Fruit fly (Drosophila melanogaster) whole organism, embryonic: Measurements from ENCODE around the gene Dsp1.

Source experiments
- Ada2b ChIP-seq: fragments of 200-800 bp; sonication (Bioruptor generic); IDR thresholded peaks from 2 replicates; pipeline ENCODE4 v1.3.6; 2022; ENCODE audit warnings: missing biosample characterization, missing genetic modification characterization
- Asciz ChIP-seq: fragments of 200-800 bp; sonication (Bioruptor generic); optimal IDR thresholded peaks from 2 replicates; lab custom pipeline; 2017; ENCODE audit warnings: missing biosample characterization, mild to moderate bottlenecking, missing genetic modification characterization, missing genetic modification reagents
- BEAF-32 ChIP-seq: fragments of 200-800 bp; sonication (Bioruptor generic); optimal IDR thresholded peaks from 3 replicates; lab custom pipeline; 2017; ENCODE audit warnings: missing biosample characterization, missing genetic modification characterization, mild to moderate bottlenecking, moderate library complexity, missing genetic modification reagents
- Blimp-1 ChIP-seq: fragments of 200-800 bp; sonication (Bioruptor generic); optimal IDR thresholded peaks from 3 replicates; lab custom pipeline; 2018; ENCODE audit warnings: missing biosample characterization, missing genetic modification characterization, mild to moderate bottlenecking, moderate library complexity, missing genetic modification reagents
- CG10267 ChIP-seq: fragments of 200-800 bp; sonication (Bioruptor generic); optimal IDR thresholded peaks from 2 replicates; lab custom pipeline; 2018; ENCODE audit warnings: missing biosample characterization, mild to moderate bottlenecking, missing genetic modification characterization, moderate library complexity
- CG12391 ChIP-seq: fragments of 200-800 bp; sonication (Bioruptor generic); optimal IDR thresholded peaks from 3 replicates; lab custom pipeline; 2018; ENCODE audit warnings: missing biosample characterization, mild to moderate bottlenecking, missing genetic modification characterization, moderate library complexity
- CG12744 ChIP-seq: fragments of 200-800 bp; sonication (Bioruptor generic); optimal IDR thresholded peaks from 2 replicates; lab custom pipeline; 2016; ENCODE audit warnings: missing biosample characterization, missing genetic modification characterization
- CG12769 ChIP-seq: fragments of 200-800 bp; sonication (Bioruptor generic); optimal IDR thresholded peaks from 2 replicates; lab custom pipeline; 2019; ENCODE audit warnings: missing biosample characterization, mild to moderate bottlenecking, missing genetic modification characterization, moderate library complexity
- CG13775 ChIP-seq: fragments of 200-800 bp; sonication (Bioruptor generic); optimal IDR thresholded peaks from 3 replicates; lab custom pipeline; 2017; ENCODE audit warnings: missing biosample characterization, mild to moderate bottlenecking, missing genetic modification characterization
- CG15269 ChIP-seq: fragments of 200-800 bp; sonication (Bioruptor generic); optimal IDR thresholded peaks from 2 replicates; lab custom pipeline; 2018; ENCODE audit warnings: missing biosample characterization, mild to moderate bottlenecking, missing genetic modification characterization, moderate library complexity
- CG1602 ChIP-seq: fragments of 200-800 bp; sonication (Bioruptor generic); optimal IDR thresholded peaks from 3 replicates; lab custom pipeline; 2016; ENCODE audit warnings: missing biosample characterization, missing genetic modification characterization
- CG17328 ChIP-seq: fragments of 200-800 bp; sonication (Bioruptor generic); IDR thresholded peaks from 2 replicates; pipeline ENCODE4 v1.3.6; 2022; ENCODE audit warnings: missing biosample characterization, missing genetic modification characterization
- CG18599 ChIP-seq: fragments of 200-800 bp; sonication (Bioruptor generic); optimal IDR thresholded peaks from 3 replicates; lab custom pipeline; 2017; ENCODE audit warnings: missing biosample characterization, missing genetic modification characterization, mild to moderate bottlenecking, moderate library complexity, missing genetic modification reagents
- CG31224 ChIP-seq: fragments of 200-800 bp; sonication (Bioruptor generic); IDR thresholded peaks from 2 replicates; pipeline ENCODE4 v1.3.6; 2022; ENCODE audit warnings: missing biosample characterization, missing genetic modification characterization
- CG3163 ChIP-seq: fragments of 200-800 bp; sonication (Bioruptor generic); optimal IDR thresholded peaks from 3 replicates; lab custom pipeline; 2016; ENCODE audit warnings: missing biosample characterization, missing genetic modification characterization
- CG4282 ChIP-seq: fragments of 200-800 bp; sonication (Bioruptor generic); optimal IDR thresholded peaks from 2 replicates; lab custom pipeline; 2016; ENCODE audit warnings: missing biosample characterization, missing genetic modification characterization
- CG4360 ChIP-seq: fragments of 200-800 bp; sonication (Bioruptor generic); IDR thresholded peaks from 2 replicates; pipeline ENCODE4 v1.3.6; 2022; ENCODE audit warnings: missing biosample characterization, missing genetic modification characterization
- CG4854 ChIP-seq: fragments of 200-800 bp; sonication (Bioruptor generic); optimal IDR thresholded peaks from 2 replicates; lab custom pipeline; 2016; ENCODE audit warnings: missing biosample characterization, missing genetic modification characterization, inconsistent platforms
- CG6654 ChIP-seq: fragments of 200-800 bp; sonication (Bioruptor generic); optimal IDR thresholded peaks from 2 replicates; lab custom pipeline; 2017; ENCODE audit warnings: missing biosample characterization, mild to moderate bottlenecking, missing genetic modification characterization
- CG8359 ChIP-seq: fragments of 200-800 bp; sonication (Bioruptor generic); optimal IDR thresholded peaks from 2 replicates; lab custom pipeline; 2017; ENCODE audit warnings: missing biosample characterization, mild to moderate bottlenecking, missing genetic modification characterization, borderline replicate concordance
- CTCF ChIP-seq: fragments of 200-800 bp; sonication (Bioruptor generic); optimal IDR thresholded peaks from 2 replicates; lab custom pipeline; 2017; ENCODE audit warnings: missing biosample characterization, mild to moderate bottlenecking, missing genetic modification characterization, moderate library complexity
- Camta ChIP-seq: fragments of 200-800 bp; sonication (Bioruptor generic); optimal IDR thresholded peaks from 2 replicates; lab custom pipeline; 2016; ENCODE audit warnings: missing biosample characterization, missing genetic modification characterization
- Doc2 ChIP-seq: fragments of 200-800 bp; sonication (Bioruptor generic); IDR thresholded peaks from 2 replicates; pipeline ENCODE4 v1.3.6; 2022; ENCODE audit warnings: missing biosample characterization, missing genetic modification characterization
- E2f2 ChIP-seq: fragments of 200-800 bp; sonication (Bioruptor generic); IDR thresholded peaks from 2 replicates; pipeline ENCODE4 v1.3.6; 2022; ENCODE audit warnings: missing biosample characterization, missing genetic modification characterization
- Lim3 ChIP-seq: fragments of 200-800 bp; sonication (Bioruptor generic); IDR thresholded peaks from 2 replicates; pipeline ENCODE4 v1.3.6; 2022; ENCODE audit warnings: missing biosample characterization, missing genetic modification characterization
- MESR4 ChIP-seq: fragments of 200-800 bp; sonication (Bioruptor generic); optimal IDR thresholded peaks from 2 replicates; lab custom pipeline; 2018; ENCODE audit warnings: missing biosample characterization, mild to moderate bottlenecking, missing genetic modification characterization, moderate library complexity
- MTF-1 ChIP-seq: fragments of 200-800 bp; sonication (Bioruptor generic); optimal IDR thresholded peaks from 2 replicates; lab custom pipeline; 2018; ENCODE audit warnings: missing biosample characterization, mild to moderate bottlenecking, missing genetic modification characterization, borderline replicate concordance
- NC2β ChIP-seq: fragments of 200-800 bp; sonication (Bioruptor generic); optimal IDR thresholded peaks from 2 replicates; lab custom pipeline; 2016; ENCODE audit warnings: missing biosample characterization, missing genetic modification characterization
- Opbp ChIP-seq: fragments of 200-800 bp; sonication (Bioruptor generic); IDR thresholded peaks from 3 replicates; pipeline ENCODE4 v1.3.6; 2022; ENCODE audit warnings: missing biosample characterization, missing genetic modification characterization; ENCODE audit not compliant: partially characterized antibody
- Rfx ChIP-seq: fragments of 200-800 bp; sonication (Bioruptor generic); IDR thresholded peaks from 2 replicates; pipeline ENCODE4 v1.3.6; 2022; ENCODE audit warnings: missing biosample characterization, missing genetic modification characterization
- Sry-δ ChIP-seq: fragments of 200-800 bp; sonication (Bioruptor generic); optimal IDR thresholded peaks from 2 replicates; lab custom pipeline; 2016; ENCODE audit warnings: missing biosample characterization, missing genetic modification characterization
- az2 ChIP-seq: fragments of 200-800 bp; sonication (Bioruptor generic); optimal IDR thresholded peaks from 3 replicates; lab custom pipeline; 2016; ENCODE audit warnings: missing biosample characterization, missing genetic modification characterization
- bab2 ChIP-seq: fragments of 200-800 bp; sonication (Bioruptor generic); optimal IDR thresholded peaks from 2 replicates; lab custom pipeline; 2016; ENCODE audit warnings: missing biosample characterization, missing genetic modification characterization
- btn ChIP-seq: fragments of 200-800 bp; sonication (Bioruptor generic); optimal IDR thresholded peaks from 2 replicates; lab custom pipeline; 2016; ENCODE audit warnings: missing biosample characterization, missing genetic modification characterization
- caup ChIP-seq: fragments of 200-800 bp; sonication (Bioruptor generic); optimal IDR thresholded peaks from 3 replicates; lab custom pipeline; 2017; ENCODE audit warnings: missing biosample characterization, mild to moderate bottlenecking, missing genetic modification characterization, moderate library complexity; ENCODE audit not compliant: severe bottlenecking
- dpn ChIP-seq, 2 experiments: fragments of 200-800 bp; sonication (Bioruptor generic); optimal IDR thresholded peaks; 3 replicates each; lab custom pipeline; 2016; ENCODE audit warnings: missing biosample characterization in 2 of 2, missing genetic modification characterization in 2 of 2
- dysf ChIP-seq: fragments of 200-800 bp; sonication (Bioruptor generic); IDR thresholded peaks from 3 replicates; pipeline ENCODE4 v1.3.6; 2022; ENCODE audit warnings: missing biosample characterization, missing genetic modification characterization
- ems ChIP-seq: fragments of 200-800 bp; sonication (Bioruptor generic); optimal IDR thresholded peaks from 3 replicates; lab custom pipeline; 2016; ENCODE audit warnings: missing biosample characterization, missing genetic modification characterization
- h ChIP-seq: fragments of >200 bp; optimal IDR thresholded peaks from 2 replicates; lab custom pipeline; 2017
- hb ChIP-seq: fragments of 200-800 bp; sonication (Bioruptor generic); IDR thresholded peaks from 3 replicates; pipeline ENCODE4 v1.3.6; 2022; ENCODE audit warnings: missing biosample characterization, missing genetic modification characterization; ENCODE audit not compliant: partially characterized antibody
- hbn ChIP-seq: fragments of 200-800 bp; sonication (Bioruptor generic); IDR thresholded peaks from 2 replicates; pipeline ENCODE4 v1.3.6; 2022; ENCODE audit warnings: missing biosample characterization, missing genetic modification characterization; ENCODE audit not compliant: partially characterized antibody
- kni ChIP-seq: fragments of 200-800 bp; sonication (Bioruptor generic); optimal IDR thresholded peaks from 3 replicates; lab custom pipeline; 2017; ENCODE audit warnings: mild to moderate bottlenecking, missing biosample characterization, missing genetic modification reagents, missing genetic modification characterization
- lbe ChIP-seq: fragments of 200-800 bp; sonication (Bioruptor generic); optimal IDR thresholded peaks from 2 replicates; lab custom pipeline; 2016; ENCODE audit warnings: missing biosample characterization, mild to moderate bottlenecking, missing genetic modification characterization
- nerfin-2 ChIP-seq: fragments of 200-800 bp; sonication (Bioruptor generic); IDR thresholded peaks from 2 replicates; pipeline ENCODE4 v1.3.6; 2022; ENCODE audit warnings: missing biosample characterization, missing genetic modification characterization; ENCODE audit not compliant: partially characterized antibody
- nmo ChIP-seq: fragments of 200-800 bp; sonication (Bioruptor generic); optimal IDR thresholded peaks from 2 replicates; lab custom pipeline; 2018; ENCODE audit warnings: missing biosample characterization, mild to moderate bottlenecking, missing genetic modification characterization, moderate library complexity
- odd ChIP-seq: fragments of 200-800 bp; sonication (Bioruptor generic); optimal IDR thresholded peaks from 2 replicates; lab custom pipeline; 2017; ENCODE audit warnings: missing biosample characterization, mild to moderate bottlenecking, missing genetic modification characterization
- pfk ChIP-seq: fragments of 200-800 bp; sonication (Bioruptor generic); optimal IDR thresholded peaks from 2 replicates; lab custom pipeline; 2018; ENCODE audit warnings: missing biosample characterization, mild to moderate bottlenecking, missing genetic modification characterization, moderate library complexity
- rib ChIP-seq: fragments of 200-800 bp; sonication (Bioruptor generic); IDR thresholded peaks from 2 replicates; pipeline ENCODE4 v1.3.6; 2022; ENCODE audit warnings: missing biosample characterization, missing genetic modification characterization
- stc ChIP-seq: fragments of 200-800 bp; sonication (Bioruptor generic); IDR thresholded peaks from 2 replicates; pipeline ENCODE4 v1.3.6; 2022; ENCODE audit warnings: missing biosample characterization, missing genetic modification characterization
- unc-4 ChIP-seq: fragments of 200-800 bp; sonication (Bioruptor generic); IDR thresholded peaks from 2 replicates; pipeline ENCODE4 v1.3.6; 2022; ENCODE audit warnings: missing biosample characterization, missing genetic modification characterization; ENCODE audit not compliant: partially characterized antibody
- wdn ChIP-seq: fragments of 200-800 bp; sonication (Bioruptor generic); IDR thresholded peaks from 2 replicates; pipeline ENCODE4 v1.3.6; 2022; ENCODE audit warnings: missing biosample characterization, missing genetic modification characterization

Gene Dsp1

dm6 chrX:16323063-16323462 is 10.3 kb upstream of the Dsp1 start, which contains the start of the genes CG9917 and CG32579 (continued):
- TF ChIP-seq MTF-1 (GFP tag; lab: Kevin White, UChicago): no peak
- TF ChIP-seq caup: no peak
- no peak for TF ChIP-seq Camta (GFP tag; lab: Kevin White, UChicago)
- no peak for TF ChIP-seq Doc2 (GFP tag; lab: Robert Waterston, UW)
- TF ChIP-seq bab2 (GFP tag; lab: Kevin White, UChicago): no peak
- no peak for TF ChIP-seq CG4282
- no peak for TF ChIP-seq CTCF (GFP tag; lab: Kevin White, UChicago)
- TF ChIP-seq CG15269: no peak
- TF ChIP-seq Sry-δ (GFP tag; lab: Kevin White, UChicago): peak; percentile 93
- TF ChIP-seq Lim3 (GFP tag; lab: Robert Waterston, UW): no peak
- TF ChIP-seq BEAF-32 (GFP tag; lab: Kevin White, UChicago): peak; percentile 76
- TF ChIP-seq pfk (GFP tag; lab: Kevin White, UChicago): peak; percentile 59
- no peak for TF ChIP-seq rib (GFP tag; lab: Robert Waterston, UW)
- TF ChIP-seq h (lab: Kevin White, UChicago): no peak
- no peak for TF ChIP-seq CG31224 (GFP tag; lab: Robert Waterston, UW)
- TF ChIP-seq CG4854 (GFP tag; lab: Kevin White, UChicago): no peak
- TF ChIP-seq E2f2 (GFP tag; lab: Robert Waterston, UW): peak; percentile 66
- peak; percentile 76 for TF ChIP-seq hbn (GFP tag; lab: Robert Waterston, UW)
- no peak for TF ChIP-seq dysf (GFP tag; lab: Robert Waterston, UW)
- no peak for TF ChIP-seq CG3163 (GFP tag; lab: Kevin White, UChicago)
- no peak for TF ChIP-seq stc (GFP tag; lab: Robert Waterston, UW)
- TF ChIP-seq Ada2b (GFP tag; lab: Robert Waterston, UW): no peak
- TF ChIP-seq CG17328 (GFP tag; lab: Robert Waterston, UW): peak; percentile 31; the same call in 1 of the 2 replicates
- TF ChIP-seq Opbp (GFP tag; lab: Robert Waterston, UW): peak; percentile 89; the same call in 2 of the 3 replicates
- TF ChIP-seq Blimp-1 (GFP tag; lab: Kevin White, UChicago): no peak
- TF ChIP-seq CG12391 (tag; lab: Kevin White, UChicago): no peak
- no peak for TF ChIP-seq nmo (GFP tag; lab: Kevin White, UChicago)
- no peak for TF ChIP-seq odd
- TF ChIP-seq wdn (GFP tag; lab: Robert Waterston, UW): no peak
- no peak for TF ChIP-seq NC2β (GFP tag; lab: Kevin White, UChicago)
- TF ChIP-seq az2 (GFP tag; lab: Kevin White, UChicago): no peak
- peak; percentile 81 for TF ChIP-seq hb (GFP tag; lab: Robert Waterston, UW)
- no peak for TF ChIP-seq CG13775 (GFP tag; lab: Kevin White, UChicago)
- TF ChIP-seq Asciz: no peak
- TF ChIP-seq CG12744 (GFP tag; lab: Kevin White, UChicago): no peak
- no peak for TF ChIP-seq lbe (GFP tag; lab: Kevin White, UChicago)
- TF ChIP-seq CG10267 (tag; lab: Kevin White, UChicago): peak; percentile 12
- TF ChIP-seq nerfin-2 (GFP tag; lab: Robert Waterston, UW): peak; percentile 78
- peak; percentile 38; the same call in 1 of the 2 replicates for TF ChIP-seq Rfx (GFP tag; lab: Robert Waterston, UW)
- TF ChIP-seq ems (GFP tag; lab: Kevin White, UChicago): no peak
- TF ChIP-seq CG4360 (GFP tag; lab: Robert Waterston, UW): no peak
- TF ChIP-seq CG18599 (GFP tag; lab: Kevin White, UChicago): no peak
- TF ChIP-seq CG8359 (GFP tag; lab: Kevin White, UChicago): no peak
- peak; percentile 78 for TF ChIP-seq unc-4 (GFP tag; lab: Robert Waterston, UW)
- no peak for TF ChIP-seq CG1602 (GFP tag; lab: Kevin White, UChicago)
- no peak for TF ChIP-seq btn (GFP tag; lab: Kevin White, UChicago)
- TF ChIP-seq CG6654 (GFP tag; lab: Kevin White, UChicago): no peak
- no peak for TF ChIP-seq kni (GFP tag; lab: Kevin White, UChicago)
- no peak for TF ChIP-seq dpn (GFP tag; optimal IDR thresholded peaks at IDR 0.05; lab: Kevin White, UChicago)
- peak; percentile 45 for TF ChIP-seq CG12769 (tag; lab: Kevin White, UChicago)
- TF ChIP-seq MESR4 (GFP tag; lab: Kevin White, UChicago): peak; percentile 34
